Fruit fly (Drosophila melanogaster) whole organism, embryonic: ENCODE results near the gene mRRF2.
A peak's percentile ranks its signal among the peaks of the same experiment; 100 is the strongest.

Experiments used
- BEAF-32 ChIP-seq: fragments of 200-800 bp; sonication (Bioruptor generic); optimal IDR thresholded peaks from 3 replicates; lab custom pipeline; 2017; ENCODE audit warnings: missing biosample characterization, missing genetic modification characterization, mild to moderate bottlenecking, moderate library complexity, missing genetic modification reagents
- Bgb ChIP-seq: fragments of 200-800 bp; sonication (Bioruptor generic); IDR thresholded peaks from 2 replicates; pipeline ENCODE4 v1.3.6; 2022; ENCODE audit warnings: missing biosample characterization, missing genetic modification characterization; ENCODE audit not compliant: partially characterized antibody
- C15 ChIP-seq: fragments of 200-800 bp; sonication (Bioruptor generic); IDR thresholded peaks from 3 replicates; pipeline ENCODE4 v1.3.6; 2022; ENCODE audit warnings: missing biosample characterization, missing genetic modification characterization
- CG10366 ChIP-seq: fragments of 200-800 bp; sonication (Bioruptor generic); IDR thresholded peaks from 2 replicates; pipeline ENCODE4 v1.3.6; 2022; ENCODE audit warnings: missing biosample characterization, missing genetic modification characterization
- CG13287 ChIP-seq: fragments of 200-800 bp; sonication (Bioruptor generic); IDR thresholded peaks from 2 replicates; pipeline ENCODE4 v1.3.6; 2022; ENCODE audit warnings: missing biosample characterization, missing genetic modification characterization; ENCODE audit not compliant: partially characterized antibody
- CG14710 ChIP-seq: fragments of 200-800 bp; sonication (Bioruptor generic); optimal IDR thresholded peaks from 3 replicates; lab custom pipeline; 2019; ENCODE audit warnings: missing biosample characterization, mild to moderate bottlenecking, missing genetic modification characterization, moderate library complexity
- CG14860 ChIP-seq: fragments of 200-800 bp; sonication (Bioruptor generic); IDR thresholded peaks from 3 replicates; pipeline ENCODE4 v1.3.6; 2022; ENCODE audit warnings: missing biosample characterization, missing genetic modification characterization; ENCODE audit not compliant: partially characterized antibody
- CG1603 ChIP-seq: fragments of 200-800 bp; sonication (Bioruptor generic); optimal IDR thresholded peaks from 2 replicates; lab custom pipeline; 2019; ENCODE audit warnings: missing biosample characterization, mild to moderate bottlenecking, missing genetic modification characterization, moderate library complexity
- CG17361 ChIP-seq: fragments of 200-800 bp; sonication (Bioruptor generic); IDR thresholded peaks from 3 replicates; pipeline ENCODE4 v1.3.6; 2022; ENCODE audit warnings: missing biosample characterization, missing genetic modification characterization
- CG7963 ChIP-seq: fragments of 200-800 bp; sonication (Bioruptor generic); IDR thresholded peaks from 3 replicates; pipeline ENCODE4 v1.3.6; 2022; ENCODE audit warnings: missing biosample characterization, missing genetic modification characterization; ENCODE audit not compliant: partially characterized antibody
- CG8944 ChIP-seq: fragments of 200-800 bp; sonication (Bioruptor generic); optimal IDR thresholded peaks from 3 replicates; lab custom pipeline; 2016; ENCODE audit warnings: missing biosample characterization, missing genetic modification characterization
- CG9797 ChIP-seq: fragments of 200-800 bp; sonication (Bioruptor generic); optimal IDR thresholded peaks from 3 replicates; lab custom pipeline; 2018; ENCODE audit warnings: missing biosample characterization, mild to moderate bottlenecking, missing genetic modification characterization
- D ChIP-seq, 2 experiments: fragments of 200-800 bp in 1 of 2; fragments of >200 bp in 1 of 2; sonication (Bioruptor generic) in 1 of 2; optimal IDR thresholded peaks; 2 replicates in 1 of 2; 3 replicates in 1 of 2; lab custom pipeline; 2017; ENCODE audit warnings: mild to moderate bottlenecking in 1 of 2, missing biosample characterization in 1 of 2, missing genetic modification characterization in 1 of 2, missing genetic modification reagents in 1 of 2
- Dbx ChIP-seq: fragments of 200-800 bp; sonication (Bioruptor generic); IDR thresholded peaks from 3 replicates; pipeline ENCODE4 v1.3.6; 2022; ENCODE audit warnings: missing biosample characterization, missing genetic modification characterization
- Dll ChIP-seq: fragments of 200-800 bp; sonication (Bioruptor generic); IDR thresholded peaks from 4 replicates; pipeline ENCODE4 v1.3.6; 2022; ENCODE audit warnings: missing biosample characterization, missing genetic modification characterization; ENCODE audit not compliant: partially characterized antibody
- Doc2 ChIP-seq: fragments of 200-800 bp; sonication (Bioruptor generic); IDR thresholded peaks from 2 replicates; pipeline ENCODE4 v1.3.6; 2022; ENCODE audit warnings: missing biosample characterization, missing genetic modification characterization
- Doc3 ChIP-seq: fragments of 200-800 bp; sonication (Bioruptor generic); IDR thresholded peaks from 3 replicates; pipeline ENCODE4 v1.3.6; 2022; ENCODE audit warnings: missing biosample characterization, missing genetic modification characterization; ENCODE audit not compliant: partially characterized antibody
- Dp ChIP-seq: fragments of 200-800 bp; sonication (Bioruptor generic); optimal IDR thresholded peaks from 2 replicates; lab custom pipeline; 2018; ENCODE audit warnings: missing biosample characterization, mild to moderate bottlenecking, missing genetic modification characterization, moderate library complexity
- E2f2 ChIP-seq: fragments of 200-800 bp; sonication (Bioruptor generic); IDR thresholded peaks from 2 replicates; pipeline ENCODE4 v1.3.6; 2022; ENCODE audit warnings: missing biosample characterization, missing genetic modification characterization
- Ets97D ChIP-seq: fragments of 200-800 bp; sonication (Bioruptor generic); optimal IDR thresholded peaks from 3 replicates; lab custom pipeline; 2016; ENCODE audit warnings: missing biosample characterization, missing genetic modification characterization
- MBD-R2 ChIP-seq: fragments of 200-800 bp; sonication (Bioruptor generic); IDR thresholded peaks from 2 replicates; pipeline ENCODE4 v1.3.6; 2022; ENCODE audit warnings: missing biosample characterization, missing genetic modification characterization
- MESR4 ChIP-seq: fragments of 200-800 bp; sonication (Bioruptor generic); optimal IDR thresholded peaks from 2 replicates; lab custom pipeline; 2018; ENCODE audit warnings: missing biosample characterization, mild to moderate bottlenecking, missing genetic modification characterization, moderate library complexity
- Max ChIP-seq: fragments of 200-800 bp; sonication (Bioruptor generic); optimal IDR thresholded peaks from 2 replicates; lab custom pipeline; 2016; ENCODE audit warnings: missing biosample characterization, mild to moderate bottlenecking, missing genetic modification characterization
- Med ChIP-seq: fragments of 200-800 bp; sonication (Bioruptor generic); peaks from one replicate; lab custom pipeline; 2016; ENCODE audit warnings: missing biosample characterization, missing genetic modification characterization, mild to moderate bottlenecking, inconsistent platforms, moderate library complexity
- Scr ChIP-seq: fragments of 200-800 bp; sonication (Bioruptor generic); IDR thresholded peaks from 2 replicates; pipeline ENCODE4 v1.3.6; 2022; ENCODE audit warnings: missing biosample characterization, missing genetic modification characterization; ENCODE audit not compliant: partially characterized antibody
- ase ChIP-seq: fragments of 200-800 bp; sonication (Bioruptor generic); IDR thresholded peaks from 3 replicates; pipeline ENCODE4 v1.3.6; 2022; ENCODE audit warnings: missing biosample characterization, missing genetic modification characterization
- bbx ChIP-seq: fragments of 200-800 bp; sonication (Bioruptor generic); IDR thresholded peaks from 2 replicates; pipeline ENCODE4 v1.3.6; 2022; ENCODE audit warnings: missing biosample characterization, missing genetic modification characterization; ENCODE audit not compliant: partially characterized antibody
- chinmo ChIP-seq: fragments of 200-800 bp; sonication (Bioruptor generic); IDR thresholded peaks from 4 replicates; pipeline ENCODE4 v1.3.6; 2022; ENCODE audit warnings: missing biosample characterization, missing genetic modification characterization; ENCODE audit not compliant: partially characterized antibody
- cwo ChIP-seq: fragments of 200-800 bp; sonication (Bioruptor generic); optimal IDR thresholded peaks from 3 replicates; lab custom pipeline; 2017; ENCODE audit warnings: missing biosample characterization, missing genetic modification characterization, mild to moderate bottlenecking, moderate library complexity, missing genetic modification reagents
- disco-r ChIP-seq: fragments of 200-800 bp; sonication (Bioruptor generic); optimal IDR thresholded peaks from 2 replicates; lab custom pipeline; 2016; ENCODE audit warnings: missing biosample characterization, missing genetic modification characterization
- dm ChIP-seq: fragments of 200-800 bp; sonication (Bioruptor generic); optimal IDR thresholded peaks from 3 replicates; lab custom pipeline; 2016; ENCODE audit warnings: missing biosample characterization, missing genetic modification characterization
- emc ChIP-seq: fragments of 200-800 bp; sonication (Bioruptor generic); optimal IDR thresholded peaks from 2 replicates; lab custom pipeline; 2016; ENCODE audit warnings: missing biosample characterization, missing genetic modification characterization
- ftz-f1 ChIP-seq: fragments of 200-800 bp; sonication (Bioruptor generic); optimal IDR thresholded peaks from 2 replicates; lab custom pipeline; 2016; ENCODE audit warnings: missing biosample characterization, missing genetic modification characterization
- gfzf ChIP-seq: fragments of 200-800 bp; sonication (Bioruptor generic); optimal IDR thresholded peaks from 2 replicates; lab custom pipeline; 2016; ENCODE audit warnings: missing biosample characterization, mild to moderate bottlenecking, missing genetic modification characterization, moderate library complexity
- mld ChIP-seq: fragments of 200-800 bp; sonication (Bioruptor generic); IDR thresholded peaks from 3 replicates; pipeline ENCODE4 v1.3.6; 2022; ENCODE audit warnings: missing biosample characterization, missing genetic modification characterization; ENCODE audit not compliant: partially characterized antibody
- nerfin-1 ChIP-seq: fragments of 200-800 bp; sonication (Bioruptor generic); optimal IDR thresholded peaks from 3 replicates; lab custom pipeline; 2019; ENCODE audit warnings: missing biosample characterization, mild to moderate bottlenecking, missing genetic modification characterization, moderate library complexity
- nom ChIP-seq: fragments of 200-800 bp; sonication (Bioruptor generic); optimal IDR thresholded peaks from 2 replicates; lab custom pipeline; 2017; ENCODE audit warnings: missing biosample characterization, missing genetic modification characterization, mild to moderate bottlenecking, moderate library complexity, missing genetic modification reagents
- pzg ChIP-seq: fragments of 200-800 bp; sonication (Bioruptor generic); optimal IDR thresholded peaks from 3 replicates; lab custom pipeline; 2018; ENCODE audit warnings: missing biosample characterization, mild to moderate bottlenecking, missing genetic modification characterization, moderate library complexity
- stc ChIP-seq: fragments of 200-800 bp; sonication (Bioruptor generic); IDR thresholded peaks from 2 replicates; pipeline ENCODE4 v1.3.6; 2022; ENCODE audit warnings: missing biosample characterization, missing genetic modification characterization
- zen ChIP-seq: fragments of 200-800 bp; sonication (Bioruptor generic); optimal IDR thresholded peaks from 3 replicates; lab custom pipeline; 2018; ENCODE audit warnings: missing biosample characterization, mild to moderate bottlenecking, missing genetic modification characterization, moderate library complexity

Gene mRRF2

DNA sequence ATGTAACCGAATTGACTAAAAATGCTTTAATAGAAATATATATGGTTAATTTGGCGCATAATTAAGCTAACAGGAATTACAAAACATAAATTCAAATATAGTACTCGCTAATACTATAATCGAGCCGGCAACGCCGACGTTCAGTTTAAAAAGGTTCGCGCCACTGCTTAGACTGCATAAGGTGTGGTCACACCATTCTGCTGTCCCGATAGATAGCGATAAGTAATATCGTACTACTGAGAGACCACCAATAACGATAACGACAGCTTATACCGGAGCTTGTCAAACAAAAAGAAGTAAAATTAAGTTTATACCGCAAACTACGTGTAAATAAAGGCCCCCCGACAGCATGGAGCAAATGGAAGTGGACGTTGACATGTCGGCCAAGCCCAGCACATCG lies 32.9 kb upstream of the mRRF2 start, which contains the start of gene CSN6 (continued):
- peak; percentile 78 for TF ChIP-seq CG14860 (GFP tag; lab: Robert Waterston, UW)
- TF ChIP-seq E2f2 (GFP tag; lab: Robert Waterston, UW): peak; percentile 91
- TF ChIP-seq, all 482 proteins: peak for 106

DNA sequence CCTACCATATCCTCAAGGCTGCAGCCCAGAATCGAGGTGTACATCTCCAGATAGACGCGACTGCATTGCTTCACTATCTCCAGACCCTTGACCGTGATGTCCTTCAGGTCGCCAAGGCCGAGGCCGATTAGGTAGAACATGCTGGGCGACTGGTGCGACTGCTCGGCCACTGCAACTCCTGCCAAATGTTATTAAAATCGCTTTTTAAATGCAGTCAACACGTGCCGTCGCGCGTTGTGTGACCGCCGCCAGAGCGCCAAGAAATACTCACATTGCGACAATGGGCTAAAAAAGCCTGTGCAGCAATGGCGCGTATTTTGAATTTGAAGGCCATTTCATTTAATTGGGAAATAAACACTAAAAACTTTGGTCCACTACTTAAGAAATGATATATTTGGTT lies 30.5 kb upstream of the mRRF2 start, which contains the start of gene Dph5:
TSS of gene Dph5 (minus strand) at position 245 of the 400 bp plus-strand sequence.
- TF ChIP-seq Ets97D (GFP tag; lab: Kevin White, UChicago) (peak; percentile 7), nom (GFP tag; lab: Kevin White, UChicago) (no peak), Doc2 (GFP tag; lab: Robert Waterston, UW) (no peak), zen (tag; lab: Kevin White, UChicago) (peak; percentile 5), chinmo (GFP tag; lab: Robert Waterston, UW) (0 out of 4 replicates have a peak, but pooled peaks have one; percentile 7), gfzf (peak; percentile 83), nerfin-1 (tag; lab: Kevin White, UChicago) (no peak), BEAF-32 (GFP tag; lab: Kevin White, UChicago) (peak; percentile 12), CG7963 (GFP tag; lab: Robert Waterston, UW) (0 out of 3 replicates have a peak, but pooled peaks have one; percentile 23), CG9797 (GFP tag; lab: Kevin White, UChicago) (peak; percentile 55), D (optimal IDR thresholded peaks at IDR 0.05; lab: Kevin White, UChicago) (no peak), D (GFP tag; optimal IDR thresholded peaks at IDR 0.05; lab: Kevin White, UChicago) (no peak), Bgb (GFP tag; lab: Robert Waterston, UW) (0 out of 2 replicates have a peak, but pooled peaks have one; percentile 9), CG10366 (no peak), CG8944 (GFP tag; lab: Kevin White, UChicago) (no peak), dm (GFP tag; lab: Kevin White, UChicago) (peak; percentile 86), ase (GFP tag; lab: Robert Waterston, UW) (no peak), Dp (peak; percentile 87), Dll (GFP tag; lab: Robert Waterston, UW) (0 out of 4 replicates have a peak, but pooled peaks have one; percentile 11), Dbx (GFP tag; lab: Robert Waterston, UW) (0 out of 3 replicates have a peak, but pooled peaks have one; percentile 12), cwo (peak; percentile 44), CG14710 (tag; lab: Kevin White, UChicago) (peak; percentile 0), Doc3 (GFP tag; lab: Robert Waterston, UW) (no peak), bbx (GFP tag; lab: Robert Waterston, UW) (peak; percentile 29; the same call in 1 of the 2 replicates), Scr (GFP tag; lab: Robert Waterston, UW) (peak; percentile 18; the same call in 1 of the 2 replicates), emc (GFP tag; lab: Kevin White, UChicago) (no peak), MBD-R2 (GFP tag; lab: Robert Waterston, UW) (peak; percentile 60), pzg (peak; percentile 61), E2f2 (GFP tag; lab: Robert Waterston, UW) (peak; percentile 92), stc (GFP tag; lab: Robert Waterston, UW) (no peak), CG1603 (tag; lab: Kevin White, UChicago) (peak; percentile 23), CG13287 (peak; percentile 28; the same call in 1 of the 2 replicates), CG17361 (GFP tag; lab: Robert Waterston, UW) (no peak), MESR4 (GFP tag; lab: Kevin White, UChicago) (peak; percentile 70), Max (GFP tag; lab: Kevin White, UChicago) (peak; percentile 52), mld (GFP tag; lab: Robert Waterston, UW) (0 out of 3 replicates have a peak, but pooled peaks have one; percentile 30), ftz-f1 (GFP tag; lab: Kevin White, UChicago) (peak; percentile 98), Med (GFP tag; lab: Kevin White, UChicago) (peak; percentile 37), C15 (GFP tag; lab: Robert Waterston, UW) (no peak), disco-r (GFP tag; lab: Kevin White, UChicago) (no peak)
- TF ChIP-seq, all 482 proteins: peak for 26
